Worm (Caenorhabditis elegans) whole organism, L1 larva: ENCODE measurements around the gene metl-2.

Experiments used
- Y116A8C.19 ChIP-seq: sonication (generic microtip); optimal IDR thresholded peaks from 2 replicates; lab custom pipeline; 2016; ENCODE audit warnings: missing compliant biosample characterization, missing genetic modification characterization, borderline replicate concordance
- alr-1 ChIP-seq: fragments of 200-800 bp; sonication (Bioruptor generic); optimal IDR thresholded peaks from 2 replicates; lab custom pipeline; 2018; ENCODE audit warnings: borderline replicate concordance, mild to moderate bottlenecking, missing genetic modification characterization, missing compliant biosample characterization
- ama-1 ChIP-seq: fragments of 150-350 bp; optimal IDR thresholded peaks from 2 replicates; lab custom pipeline; 2014
- dpl-1 ChIP-seq, 3 experiments: fragments of 150-350 bp in 2 of 3; sonication (generic microtip) in 1 of 3; optimal IDR thresholded peaks; 2 replicates each; lab custom pipeline; 2014 to 2017; ENCODE audit warnings: missing biosample characterization in 3 of 3, missing genetic modification characterization in 3 of 3, missing genetic modification reagents in 3 of 3
- elt-3 ChIP-seq, 6 experiments: fragments of 150-350 bp in 1 of 6; sonication (generic microtip); optimal IDR thresholded peaks; 2 replicates each; lab custom pipeline; 2017 to 2018; ENCODE audit warnings: missing biosample characterization in 6 of 6, missing genetic modification characterization in 6 of 6, inconsistent platforms in 1 of 6
- fos-1 ChIP-seq: fragments of 150-350 bp; optimal IDR thresholded peaks from 2 replicates; lab custom pipeline; 2014; ENCODE audit warnings: missing biosample characterization, missing genetic modification characterization
- lin-13 ChIP-seq: fragments of 150-350 bp; optimal IDR thresholded peaks from 2 replicates; lab custom pipeline; 2014; ENCODE audit warnings: missing biosample characterization, missing genetic modification reagents, missing genetic modification characterization
- lin-15B ChIP-seq: fragments of 150-350 bp; sonication (generic microtip); optimal IDR thresholded peaks from 3 replicates; lab custom pipeline; 2014; ENCODE audit warnings: missing biosample characterization, missing genetic modification characterization
- lin-39 ChIP-seq: fragments of 150-350 bp; optimal IDR thresholded peaks from 2 replicates; lab custom pipeline; 2014; ENCODE audit warnings: missing biosample characterization, missing genetic modification reagents, missing genetic modification characterization
- nhr-12 ChIP-seq: sonication (generic microtip); optimal IDR thresholded peaks from 2 replicates; lab custom pipeline; 2017; ENCODE audit warnings: missing biosample characterization, missing genetic modification characterization
- nhr-90 ChIP-seq: sonication (generic microtip); optimal IDR thresholded peaks from 2 replicates; lab custom pipeline; 2016; ENCODE audit warnings: mild to moderate bottlenecking, missing genetic modification characterization, missing compliant biosample characterization; ENCODE audit not compliant: poor library complexity
- tbx-2 ChIP-seq: sonication (generic microtip); optimal IDR thresholded peaks from 2 replicates; lab custom pipeline; 2016; ENCODE audit warnings: missing genetic modification characterization, missing compliant biosample characterization
- unc-86 ChIP-seq: sonication (generic microtip); optimal IDR thresholded peaks from 2 replicates; lab custom pipeline; 2016; ENCODE audit warnings: missing genetic modification characterization, missing compliant biosample characterization
- ztf-11 ChIP-seq, 2 experiments: sonication (generic microtip); optimal IDR thresholded peaks; 2 replicates each; lab custom pipeline; 2016 to 2017; ENCODE audit warnings: missing genetic modification characterization in 2 of 2, missing biosample characterization in 1 of 2, missing compliant biosample characterization in 1 of 2

DNA sequence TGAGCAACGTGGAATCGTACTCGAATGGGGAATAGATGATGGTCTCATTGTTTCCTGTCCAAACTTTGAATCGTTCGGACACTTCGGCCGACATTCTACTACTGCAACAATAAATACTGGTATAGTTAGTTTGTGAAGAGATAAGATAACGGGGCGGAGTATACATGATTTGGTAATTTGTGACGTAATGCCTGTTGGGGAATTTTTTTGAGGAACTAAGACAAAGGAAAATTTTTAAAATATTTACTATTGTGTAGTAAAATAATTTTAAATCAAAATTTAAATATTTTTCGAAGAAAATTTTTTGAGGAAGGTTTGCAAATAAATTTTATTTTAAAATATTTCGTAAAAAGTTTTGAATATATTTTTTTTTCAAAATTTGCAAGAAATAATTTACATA lies 5.7 kb upstream of the metl-2 start, which contains the start of gene elo-9:
- no peak for TF ChIP-seq fos-1 (tag; lab: Kevin White, UChicago)
- TF ChIP-seq dpl-1 (GFP tag; optimal IDR thresholded peaks at IDR 0.05; lab: Kevin White, UChicago) = no peak
- no peak for TF ChIP-seq lin-39 (tag; lab: Kevin White, UChicago)
- TF ChIP-seq nhr-12 (tag; lab: Kevin White, UChicago) = no peak
- no peak for TF ChIP-seq ama-1 (lab: Kevin White, UChicago)
- TF ChIP-seq ztf-11 (tag; optimal IDR thresholded peaks at IDR 0.05; lab: Kevin White, UChicago) = no peak
- no peak for TF ChIP-seq Y116A8C.19
- TF ChIP-seq unc-86 (tag; lab: Kevin White, UChicago) = no peak
- no peak for TF ChIP-seq alr-1
- TF ChIP-seq tbx-2 (tag; lab: Kevin White, UChicago) = no peak
- no peak for TF ChIP-seq lin-15B
- no peak for TF ChIP-seq elt-3 (tag; optimal IDR thresholded peaks at IDR 0.05; lab: Kevin White, UChicago)
- no peak for TF ChIP-seq nhr-90 (tag; lab: Kevin White, UChicago)
- no peak for TF ChIP-seq lin-13 (GFP tag; lab: Kevin White, UChicago)
